Fruit fly (Drosophila melanogaster): ENCODE measurements around the gene CG31522.
A peak's percentile ranks its signal among the peaks of the same experiment; 100 is the strongest.

The CG31522 gene

dm6 chr3R:4394654-4395581 is 67.8 kb downstream of the CG31522 start:
- peak; percentile 87 for TF ChIP-seq CG8159 (tag; optimal IDR thresholded peaks at IDR 0.05)
- TF ChIP-seq D1 (tag; optimal IDR thresholded peaks at IDR 0.05), result peak; percentile 70
- TF ChIP-seq EcR (GFP tag; optimal IDR thresholded peaks at IDR 0.05), result peak; percentile 6
- TF ChIP-seq CG15710 (tag; optimal IDR thresholded peaks at IDR 0.05), result peak; percentile 84
- TF ChIP-seq CG9948 (tag; optimal IDR thresholded peaks at IDR 0.05), result peak; percentile 91
- TF ChIP-seq CG8301 (tag; optimal IDR thresholded peaks at IDR 0.05), result peak; percentile 97
- TF ChIP-seq CG14655 (GFP tag; optimal IDR thresholded peaks at IDR 0.05), result peak; percentile 94
- TF ChIP-seq fd96Ca (GFP tag; IDR thresholded peaks at IDR 0.05), result peak; percentile 97; the same call in 2 of the 3 replicates
- peak; percentile 97 for TF ChIP-seq Pif1B (GFP tag; optimal IDR thresholded peaks at IDR 0.05)
- TF ChIP-seq CG12605 (GFP tag; IDR thresholded peaks at IDR 0.05), result peak; percentile 94
- peak; percentile 95 for TF ChIP-seq CG32121 (GFP tag; IDR thresholded peaks at IDR 0.05)
- TF ChIP-seq Snoo (tag; optimal IDR thresholded peaks at IDR 0.05), result peak; percentile 88
- TF ChIP-seq CG13204 (GFP tag; optimal IDR thresholded peaks at IDR 0.05), result no peak
- TF ChIP-seq gl (tag; optimal IDR thresholded peaks at IDR 0.05), result peak; percentile 82
- peak; percentile 89 for TF ChIP-seq rn (GFP tag; IDR thresholded peaks at IDR 0.05)
- TF ChIP-seq CG17806 (tag; optimal IDR thresholded peaks at IDR 0.05), result peak; percentile 88
- peak; percentile 97 for TF ChIP-seq Ets98B (GFP tag; IDR thresholded peaks at IDR 0.05)
- peak; percentile 97 for TF ChIP-seq CG4496 (GFP tag; IDR thresholded peaks at IDR 0.05)
- peak; percentile 85 for TF ChIP-seq CG34367 (tag; optimal IDR thresholded peaks at IDR 0.05)
- peak; percentile 94 for TF ChIP-seq Pif1A (GFP tag; optimal IDR thresholded peaks at IDR 0.05)
- peak; percentile 84 for TF ChIP-seq CG10348 (GFP tag; IDR thresholded peaks at IDR 0.05)

dm6 chr3R:4394117-4394516 is 68.6 kb downstream of the CG31522 start, which contains the start of gene CG34112:
Gene CG34112, minus strand, starts transcription at chr3R:4394259.
- TF ChIP-seq CG12605 (GFP tag; IDR thresholded peaks at IDR 0.05), result 0 out of 2 replicates have a peak, but pooled peaks have one; percentile 16
- TF ChIP-seq CG4496 (GFP tag; IDR thresholded peaks at IDR 0.05), result 0 out of 3 replicates have a peak, but pooled peaks have one; percentile 37
- TF ChIP-seq fd96Ca (GFP tag; IDR thresholded peaks at IDR 0.05), result no peak
- TF ChIP-seq Ets98B (GFP tag; IDR thresholded peaks at IDR 0.05), result 0 out of 2 replicates have a peak, but pooled peaks have one; percentile 23
